Worm (Caenorhabditis elegans) whole organism, mixed stage, embryonic: Measurements from ENCODE around the gene kcc-1.

ENCODE experiments used
- elt-3 ChIP-seq: fragments of 150-350 bp; optimal IDR thresholded peaks from 2 replicates; lab custom pipeline; 2014; ENCODE audit warnings: missing biosample characterization, missing genetic modification characterization
- hlh-1 ChIP-seq: fragments of 150-350 bp; optimal IDR thresholded peaks from 2 replicates; lab custom pipeline; 2014; ENCODE audit warnings: missing biosample characterization, missing genetic modification reagents, missing genetic modification characterization
- mep-1 ChIP-seq: fragments of 150-350 bp; optimal IDR thresholded peaks from 2 replicates; lab custom pipeline; 2017; ENCODE audit warnings: missing biosample characterization, missing genetic modification reagents, missing genetic modification characterization, inconsistent platforms
- nhr-28 ChIP-seq: fragments of 150-350 bp; optimal IDR thresholded peaks from 2 replicates; lab custom pipeline; 2014; ENCODE audit warnings: missing biosample characterization, missing genetic modification characterization
- snpc-4 ChIP-seq: fragments of 150-350 bp; optimal IDR thresholded peaks from 2 replicates; lab custom pipeline; 2014; ENCODE audit warnings: missing biosample characterization, missing genetic modification characterization

DNA sequence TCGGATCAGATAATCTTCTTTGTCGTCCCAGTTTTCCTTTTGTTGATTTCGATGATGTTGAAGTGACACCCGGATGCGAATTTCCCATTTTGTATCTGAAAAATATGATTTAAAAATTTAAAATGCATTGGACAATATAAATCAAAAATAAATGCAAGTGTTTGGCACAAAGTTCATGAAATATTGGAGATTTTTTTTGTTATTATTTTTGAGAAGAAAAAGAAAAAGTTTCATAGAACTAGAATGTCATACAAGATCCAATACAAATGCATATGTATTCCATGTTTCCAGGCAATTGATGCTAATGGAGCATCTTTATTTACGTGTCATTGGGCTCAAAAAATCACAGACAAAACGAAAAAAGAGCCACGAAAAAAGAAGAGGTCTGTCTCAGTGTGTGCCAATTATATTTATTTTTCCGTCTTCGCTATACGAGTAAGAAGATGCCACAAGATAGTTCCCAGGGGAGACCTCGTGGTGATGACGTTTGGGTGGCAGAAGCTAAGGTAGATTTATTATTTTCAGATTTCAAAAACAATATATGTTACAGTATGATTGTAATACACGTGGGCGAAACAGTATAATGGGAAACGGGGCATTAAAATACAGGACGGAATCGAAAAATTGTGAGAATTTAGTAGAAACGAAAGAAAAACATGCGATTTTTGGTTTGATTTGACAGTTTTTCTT, 13.5 kb downstream of the kcc-1 start, which contains the start of the genes glb-23 and R13A1.1:
- no peak for TF ChIP-seq elt-3 (tag; lab: Kevin White, UChicago)
- TF ChIP-seq snpc-4 = no peak
- no peak for TF ChIP-seq mep-1 (tag; lab: Kevin White, UChicago)
- no peak for TF ChIP-seq nhr-28 (tag; lab: Kevin White, UChicago)
- no peak for TF ChIP-seq hlh-1 (tag; lab: Kevin White, UChicago)
